Worm (Caenorhabditis elegans): Measurements from ENCODE around the gene cest-17.
A peak's percentile ranks its signal among the peaks of the same experiment; 100 is the strongest.

Gene cest-17

DNA sequence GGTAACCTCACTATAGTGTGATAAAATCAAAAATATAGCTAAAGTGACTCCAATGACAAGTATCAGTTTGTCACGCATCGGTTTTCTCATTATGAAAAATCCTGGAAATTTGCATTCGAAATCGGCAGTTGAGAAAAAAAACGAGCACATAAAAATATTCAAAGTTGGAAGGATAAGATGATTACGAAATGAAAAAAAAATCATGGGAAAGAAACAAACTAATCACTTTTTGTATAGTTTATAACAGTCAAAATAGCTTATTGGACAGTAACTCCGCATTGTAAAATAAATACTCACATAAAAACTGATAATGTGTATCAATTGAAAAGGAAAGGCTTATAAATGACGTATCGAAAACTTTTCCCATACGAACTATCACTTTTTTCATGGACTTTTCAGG lies 39.7 kb downstream of the cest-17 start, which contains the start of gene C16D9.4:
TSS of gene C16D9.4 (minus strand) at position 101 of the 400 bp plus-strand sequence.
- TF ChIP-seq nhr-237 (tag; optimal IDR thresholded peaks at IDR 0.05) = no peak
- no peak for TF ChIP-seq hlh-1 (tag; optimal IDR thresholded peaks at IDR 0.05)
- no peak for TF ChIP-seq nhr-12 (tag; optimal IDR thresholded peaks at IDR 0.05)
- no peak for TF ChIP-seq nhr-28 (tag; optimal IDR thresholded peaks at IDR 0.05)
- no peak for TF ChIP-seq snpc-4 (tag; optimal IDR thresholded peaks at IDR 0.05)
- no peak for TF ChIP-seq nhr-2 (tag; optimal IDR thresholded peaks at IDR 0.05)
- no peak for TF ChIP-seq lsy-2 (tag; optimal IDR thresholded peaks at IDR 0.05)
- no peak for TF ChIP-seq bed-3 (GFP tag; optimal IDR thresholded peaks at IDR 0.05)
- no peak for TF ChIP-seq ces-1 (GFP tag; optimal IDR thresholded peaks at IDR 0.05)

DNA sequence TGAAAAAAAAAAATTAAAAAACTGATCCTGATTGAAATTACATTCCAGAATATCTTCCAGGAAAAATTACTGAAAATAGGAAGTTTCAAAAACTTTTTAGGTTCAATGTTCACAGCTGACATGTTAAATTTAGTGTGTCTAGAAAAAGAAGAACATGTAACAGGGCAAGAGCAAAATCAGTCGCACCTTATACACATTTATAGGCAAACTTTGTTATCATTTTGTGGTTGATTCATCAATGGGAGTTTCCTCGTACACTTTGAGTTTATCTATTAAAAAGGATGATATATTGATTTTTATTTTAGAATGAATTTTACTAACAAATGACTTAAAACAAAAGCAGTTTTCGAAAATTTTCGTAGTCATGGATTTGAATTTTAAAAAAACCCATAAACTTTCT lies 40.1 kb downstream of the cest-17 start:
- TF ChIP-seq cnd-1 (tag; optimal IDR thresholded peaks at IDR 0.05) (no peak), sem-2 (GFP tag; optimal IDR thresholded peaks at IDR 0.05) (no peak), mep-1 (tag; optimal IDR thresholded peaks at IDR 0.05) (no peak), ceh-43 (GFP tag; optimal IDR thresholded peaks at IDR 0.05) (no peak), nhr-12 (tag; optimal IDR thresholded peaks at IDR 0.05) (no peak), nhr-76 (tag; optimal IDR thresholded peaks at IDR 0.05) (no peak), sptf-1 (tag; optimal IDR thresholded peaks at IDR 0.05) (no peak), ces-1 (GFP tag; optimal IDR thresholded peaks at IDR 0.05) (no peak), M03D4.4 (tag; optimal IDR thresholded peaks at IDR 0.05) (no peak), mab-5 (tag; optimal IDR thresholded peaks at IDR 0.05) (no peak), flh-1 (GFP tag; optimal IDR thresholded peaks at IDR 0.05) (no peak), tbx-8 (GFP tag; optimal IDR thresholded peaks at IDR 0.05) (no peak), unc-62 (GFP tag; optimal IDR thresholded peaks at IDR 0.05) (no peak), hlh-1 (tag; optimal IDR thresholded peaks at IDR 0.05) (no peak), nhr-237 (tag; optimal IDR thresholded peaks at IDR 0.05) (no peak), unc-39 (tag; optimal IDR thresholded peaks at IDR 0.05) (no peak), ztf-11 (tag; optimal IDR thresholded peaks at IDR 0.05) (no peak), ham-2 (GFP tag; optimal IDR thresholded peaks at IDR 0.05) (no peak)

DNA sequence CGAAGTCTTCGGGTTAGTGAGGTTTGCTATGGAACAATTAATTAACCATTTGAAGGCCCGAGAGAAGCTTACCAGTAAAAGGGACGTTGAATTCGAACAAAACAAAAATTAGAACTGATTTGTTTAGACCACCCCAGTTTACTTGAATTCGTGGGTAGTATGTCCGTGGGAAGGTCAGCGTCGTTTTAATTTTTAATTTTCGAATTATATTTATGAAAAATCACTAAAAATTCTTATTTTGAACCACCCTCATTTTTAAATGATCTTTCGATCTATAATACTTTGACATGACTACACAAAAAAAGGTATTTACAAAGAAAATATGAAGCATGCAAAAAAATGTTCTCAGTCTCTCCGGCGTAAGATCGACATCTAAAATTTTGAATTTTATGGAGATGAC lies 42.3 kb downstream of the cest-17 start, which contains the start of gene C16D9.5:
TSS of gene C16D9.5 (minus strand) at position 101 of the 400 bp plus-strand sequence.
- TF ChIP-seq unc-39 (tag; optimal IDR thresholded peaks at IDR 0.05) = no peak
- no peak for TF ChIP-seq lsy-2 (tag; optimal IDR thresholded peaks at IDR 0.05)
- no peak for TF ChIP-seq mep-1 (tag; optimal IDR thresholded peaks at IDR 0.05)
- TF ChIP-seq zip-8 (tag; optimal IDR thresholded peaks at IDR 0.05) = no peak
- TF ChIP-seq bed-3 (GFP tag; optimal IDR thresholded peaks at IDR 0.05) = no peak
- no peak for TF ChIP-seq nhr-12 (tag; optimal IDR thresholded peaks at IDR 0.05)

DNA sequence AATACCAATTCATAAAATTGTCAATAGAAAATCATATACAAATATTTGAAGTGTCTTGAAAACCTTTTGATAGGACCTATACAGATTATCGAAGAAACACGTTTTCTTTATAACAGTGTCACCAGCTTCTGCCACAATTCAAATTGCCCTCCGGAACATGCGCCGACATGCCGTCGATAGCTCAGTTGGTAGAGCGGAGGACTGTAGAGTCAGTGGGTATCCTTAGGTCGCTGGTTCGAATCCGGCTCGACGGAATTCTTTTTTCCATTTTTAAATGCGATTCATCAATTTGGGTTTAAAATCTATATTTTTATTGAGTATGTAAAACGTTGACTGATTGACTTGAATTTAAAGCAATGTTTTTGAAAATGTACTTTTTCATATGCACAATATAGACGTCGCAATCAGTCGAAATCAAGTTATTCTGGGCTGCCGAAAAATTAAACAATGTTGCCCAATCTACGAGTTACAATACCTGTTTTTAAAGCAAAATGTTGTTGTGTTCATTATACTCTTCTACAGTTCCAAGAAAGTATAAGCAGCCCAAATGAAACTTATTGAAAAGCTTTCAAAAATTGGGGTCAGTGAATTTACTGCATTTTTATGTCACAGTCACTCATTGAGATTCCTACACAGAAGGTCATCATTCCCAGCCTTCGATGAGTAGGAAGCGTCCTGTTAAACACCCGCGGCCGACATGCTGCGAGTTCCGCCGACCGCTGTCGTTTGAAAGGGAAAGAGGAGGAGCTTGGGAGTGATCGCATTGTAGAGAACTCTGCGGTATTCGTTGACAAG lies 44.4 kb downstream of the cest-17 start:
- no peak for TF ChIP-seq ham-2 (GFP tag; optimal IDR thresholded peaks at IDR 0.05)
- TF ChIP-seq hlh-1 (tag; optimal IDR thresholded peaks at IDR 0.05) = peak; percentile 43
- no peak for TF ChIP-seq unc-39 (tag; optimal IDR thresholded peaks at IDR 0.05)
- no peak for TF ChIP-seq ces-1 (GFP tag; optimal IDR thresholded peaks at IDR 0.05)
- no peak for TF ChIP-seq mep-1 (tag; optimal IDR thresholded peaks at IDR 0.05)
- TF ChIP-seq ceh-83 (GFP tag; optimal IDR thresholded peaks at IDR 0.05) = peak; percentile 71

DNA sequence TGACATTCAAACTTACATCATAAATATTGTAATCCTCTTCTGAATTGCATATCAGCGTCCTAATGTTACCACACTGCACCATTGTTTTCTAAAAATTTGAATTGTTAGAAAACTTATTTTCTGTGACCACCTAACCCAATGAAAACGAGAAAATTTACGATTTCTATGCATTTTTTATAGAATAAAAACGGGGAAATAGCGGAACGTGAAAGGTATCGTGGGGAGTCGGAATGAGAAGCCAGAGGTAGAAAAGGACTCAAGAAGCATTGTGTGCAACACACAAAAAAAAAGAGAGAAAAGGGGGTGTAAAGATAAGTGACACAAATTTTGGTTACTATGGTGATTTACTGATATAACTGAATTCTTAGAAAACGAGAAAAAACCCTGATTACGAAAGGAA lies 47.1 kb downstream of the cest-17 start, which contains the start of gene C16D9.6:
TSS of gene C16D9.6 (minus strand) at position 101 of the 400 bp plus-strand sequence.
- TF ChIP-seq hlh-1 (tag; optimal IDR thresholded peaks at IDR 0.05) (no peak), elt-1 (tag; optimal IDR thresholded peaks at IDR 0.05; ENCODE audit: borderline replicate concordance, insufficient read depth) (no peak), mls-2 (tag; optimal IDR thresholded peaks at IDR 0.05) (no peak), unc-39 (tag; optimal IDR thresholded peaks at IDR 0.05) (no peak), snpc-4 (tag; optimal IDR thresholded peaks at IDR 0.05) (no peak), lin-32 (GFP tag; optimal IDR thresholded peaks at IDR 0.05) (no peak), ces-1 (GFP tag; optimal IDR thresholded peaks at IDR 0.05) (no peak), nhr-28 (tag; optimal IDR thresholded peaks at IDR 0.05) (no peak), lsy-2 (tag; optimal IDR thresholded peaks at IDR 0.05) (no peak), nhr-237 (tag; optimal IDR thresholded peaks at IDR 0.05) (no peak), sem-2 (GFP tag; optimal IDR thresholded peaks at IDR 0.05) (no peak), elt-3 (tag; optimal IDR thresholded peaks at IDR 0.05) (no peak), sptf-1 (tag; optimal IDR thresholded peaks at IDR 0.05) (no peak), nhr-12 (tag; optimal IDR thresholded peaks at IDR 0.05) (no peak), unc-120 (tag; optimal IDR thresholded peaks at IDR 0.05; ENCODE audit: poor library complexity, severe bottlenecking) (no peak), cnd-1 (tag; optimal IDR thresholded peaks at IDR 0.05) (no peak)
